Worm (Caenorhabditis elegans) whole organism, late embryonic: ENCODE results near the gene nog-1.

Source experiments
- ahr-1 ChIP-seq: sonication (generic microtip); optimal IDR thresholded peaks from 2 replicates; lab custom pipeline; 2016; ENCODE audit warnings: missing genetic modification characterization, missing compliant biosample characterization
- ceh-48 ChIP-seq: sonication (generic microtip); optimal IDR thresholded peaks from 2 replicates; lab custom pipeline; 2016; ENCODE audit warnings: missing genetic modification characterization, inconsistent platforms, missing compliant biosample characterization

The nog-1 gene

DNA sequence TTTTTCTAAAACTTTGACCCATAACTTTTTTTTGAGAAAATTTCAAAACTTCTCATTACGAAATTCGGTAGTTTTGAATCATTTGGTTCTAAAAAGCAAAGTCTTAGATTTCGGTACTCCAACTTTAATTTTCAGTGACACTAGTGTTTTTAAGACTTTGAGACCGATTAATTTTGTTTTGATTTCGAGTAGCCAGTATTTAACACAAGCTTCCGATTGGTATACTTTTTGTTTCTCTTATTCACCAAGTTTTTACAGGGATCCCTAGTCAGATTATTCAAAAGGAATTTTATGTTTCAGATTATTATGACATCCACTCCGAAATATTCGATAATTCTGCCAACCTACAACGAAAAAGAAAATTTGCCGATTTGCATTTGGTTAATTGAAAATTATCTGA lies 51.7 kb downstream of the nog-1 start, which contains the start of gene dpm-1:
Gene dpm-1 (plus strand): TSS at position 301 of the 400 bp plus-strand sequence.
- no peak for TF ChIP-seq ceh-48 (tag; lab: Kevin White, UChicago)
- TF ChIP-seq ahr-1 (tag; lab: Kevin White, UChicago), result no peak
